Fruit fly (Drosophila melanogaster) whole organism, embryonic: ENCODE results near the gene CG11147.
A peak's percentile ranks its signal among the peaks of the same experiment; 100 is the strongest.

Experiments
- C15 ChIP-seq: fragments of 200-800 bp; sonication (Bioruptor generic); IDR thresholded peaks from 3 replicates; pipeline ENCODE4 v1.3.6; 2022; ENCODE audit warnings: missing biosample characterization, missing genetic modification characterization
- CG11093 ChIP-seq: fragments of 200-800 bp; sonication (Bioruptor generic); IDR thresholded peaks from 3 replicates; pipeline ENCODE4 v1.3.6; 2022; ENCODE audit warnings: missing biosample characterization, missing genetic modification characterization
- CG11560 ChIP-seq: fragments of 200-800 bp; sonication (Bioruptor generic); IDR thresholded peaks from 3 replicates; pipeline ENCODE4 v1.3.6; 2022; ENCODE audit warnings: missing biosample characterization, missing genetic modification characterization
- CG12155 ChIP-seq: fragments of 200-800 bp; sonication (Bioruptor generic); optimal IDR thresholded peaks from 3 replicates; lab custom pipeline; 2016; ENCODE audit warnings: missing biosample characterization, missing genetic modification characterization
- CG12219 ChIP-seq: fragments of 200-800 bp; sonication (Bioruptor generic); optimal IDR thresholded peaks from 3 replicates; lab custom pipeline; 2018; ENCODE audit warnings: missing biosample characterization, mild to moderate bottlenecking, missing genetic modification characterization
- CG1647 ChIP-seq: fragments of 200-800 bp; sonication (Bioruptor generic); optimal IDR thresholded peaks from 3 replicates; lab custom pipeline; 2016; ENCODE audit warnings: missing biosample characterization, missing genetic modification characterization
- CG16863 ChIP-seq: fragments of 200-800 bp; sonication (Bioruptor generic); optimal IDR thresholded peaks from 3 replicates; lab custom pipeline; 2016; ENCODE audit warnings: missing biosample characterization, missing genetic modification characterization
- CG2116 ChIP-seq: fragments of 200-800 bp; sonication (Bioruptor generic); optimal IDR thresholded peaks from 3 replicates; lab custom pipeline; 2018; ENCODE audit warnings: missing biosample characterization, mild to moderate bottlenecking, missing genetic modification characterization
- CG2199 ChIP-seq: fragments of 200-800 bp; sonication (Bioruptor generic); IDR thresholded peaks from 3 replicates; pipeline ENCODE4 v1.3.6; 2022; ENCODE audit warnings: missing biosample characterization, missing genetic modification characterization
- CG3407 ChIP-seq: fragments of 200-800 bp; sonication (Bioruptor generic); optimal IDR thresholded peaks from 2 replicates; lab custom pipeline; 2018; ENCODE audit warnings: missing biosample characterization, mild to moderate bottlenecking, missing genetic modification characterization
- CG3726 ChIP-seq: fragments of 200-800 bp; sonication (Bioruptor generic); IDR thresholded peaks from 3 replicates; pipeline ENCODE4, ENCODE4 v1.3.6; 2022; ENCODE audit warnings: missing biosample characterization, missing genetic modification characterization
- CG42726 ChIP-seq: fragments of 200-800 bp; sonication (Bioruptor generic); IDR thresholded peaks from 2 replicates; pipeline ENCODE4 v1.3.6; 2022; ENCODE audit warnings: missing biosample characterization, missing genetic modification characterization; ENCODE audit not compliant: partially characterized antibody
- CG4424 ChIP-seq: fragments of 200-800 bp; sonication (Bioruptor generic); optimal IDR thresholded peaks from 3 replicates; lab custom pipeline; 2016; ENCODE audit warnings: missing biosample characterization, missing genetic modification characterization
- CG4730 ChIP-seq: fragments of 200-800 bp; sonication (Bioruptor generic); IDR thresholded peaks from 2 replicates; pipeline ENCODE4 v1.3.6; 2022; ENCODE audit warnings: missing biosample characterization, missing genetic modification characterization
- CG7839 ChIP-seq: fragments of 200-800 bp; sonication (Bioruptor generic); optimal IDR thresholded peaks from 3 replicates; lab custom pipeline; 2018; ENCODE audit warnings: missing biosample characterization, mild to moderate bottlenecking, missing genetic modification characterization, moderate library complexity
- Dad ChIP-seq: fragments of 200-800 bp; sonication (Bioruptor generic); optimal IDR thresholded peaks from 3 replicates; lab custom pipeline; 2016; ENCODE audit warnings: missing biosample characterization, missing genetic modification characterization
- Deaf1 ChIP-seq: fragments of 200-800 bp; optimal IDR thresholded peaks from 3 replicates; lab custom pipeline; 2019; ENCODE audit warnings: missing biosample characterization, mild to moderate bottlenecking, missing genetic modification characterization, moderate library complexity
- Dll ChIP-seq: fragments of 200-800 bp; sonication (Bioruptor generic); IDR thresholded peaks from 4 replicates; pipeline ENCODE4 v1.3.6; 2022; ENCODE audit warnings: missing biosample characterization, missing genetic modification characterization; ENCODE audit not compliant: partially characterized antibody
- Doc3 ChIP-seq: fragments of 200-800 bp; sonication (Bioruptor generic); IDR thresholded peaks from 3 replicates; pipeline ENCODE4 v1.3.6; 2022; ENCODE audit warnings: missing biosample characterization, missing genetic modification characterization; ENCODE audit not compliant: partially characterized antibody
- Drgx ChIP-seq: fragments of 200-800 bp; sonication (Bioruptor generic); IDR thresholded peaks from 2 replicates; pipeline ENCODE4 v1.3.6; 2022; ENCODE audit warnings: missing biosample characterization, missing genetic modification characterization
- E2f1 ChIP-seq: fragments of 200-800 bp; sonication (Bioruptor generic); IDR thresholded peaks from 2 replicates; pipeline ENCODE4 v1.3.6; 2022; ENCODE audit warnings: missing biosample characterization, missing genetic modification characterization
- E2f2 ChIP-seq: fragments of 200-800 bp; sonication (Bioruptor generic); IDR thresholded peaks from 2 replicates; pipeline ENCODE4 v1.3.6; 2022; ENCODE audit warnings: missing biosample characterization, missing genetic modification characterization
- ERR ChIP-seq: fragments of 200-800 bp; sonication (Bioruptor generic); optimal IDR thresholded peaks from 2 replicates; lab custom pipeline; 2016; ENCODE audit warnings: missing biosample characterization, missing genetic modification characterization
- Ets65A ChIP-seq: fragments of 200-800 bp; sonication (Bioruptor generic); peaks from one replicate; lab custom pipeline; 2016; ENCODE audit warnings: missing biosample characterization, missing genetic modification characterization
- Jarid2 ChIP-seq: fragments of 200-800 bp; sonication (Bioruptor generic); optimal IDR thresholded peaks from 3 replicates; lab custom pipeline; 2017; ENCODE audit warnings: mild to moderate bottlenecking, missing biosample characterization, missing genetic modification reagents, missing genetic modification characterization
- Lpt ChIP-seq: fragments of >200 bp; optimal IDR thresholded peaks from 2 replicates; lab custom pipeline; 2018; ENCODE audit warnings: missing biosample characterization, missing genetic modification characterization
- Rfx ChIP-seq: fragments of 200-800 bp; sonication (Bioruptor generic); IDR thresholded peaks from 2 replicates; pipeline ENCODE4 v1.3.6; 2022; ENCODE audit warnings: missing biosample characterization, missing genetic modification characterization
- Six4 ChIP-seq: fragments of 200-800 bp; sonication (Bioruptor generic); optimal IDR thresholded peaks from 2 replicates; lab custom pipeline; 2016; ENCODE audit warnings: missing biosample characterization, missing genetic modification characterization
- Sox100B ChIP-seq: fragments of 200-800 bp; sonication (Bioruptor generic); optimal IDR thresholded peaks from 3 replicates; lab custom pipeline; 2018; ENCODE audit warnings: missing biosample characterization, mild to moderate bottlenecking, missing genetic modification characterization
- Sox102F ChIP-seq: fragments of 200-800 bp; sonication (Bioruptor generic); optimal IDR thresholded peaks from 2 replicates; lab custom pipeline; 2018; ENCODE audit warnings: missing biosample characterization, mild to moderate bottlenecking, missing genetic modification characterization, moderate library complexity
- Spps ChIP-seq: fragments of 200-800 bp; sonication (Bioruptor generic); optimal IDR thresholded peaks from 2 replicates; lab custom pipeline; 2018; ENCODE audit warnings: missing biosample characterization, mild to moderate bottlenecking, missing genetic modification characterization
- Tbp ChIP-seq: fragments of >200 bp; optimal IDR thresholded peaks from 2 replicates; lab custom pipeline; 2018; ENCODE audit warnings: missing biosample characterization, missing genetic modification characterization
- Xrp1 ChIP-seq: fragments of 200-800 bp; sonication (Bioruptor generic); IDR thresholded peaks from 2 replicates; pipeline ENCODE4 v1.3.6; 2022; ENCODE audit warnings: missing biosample characterization, missing genetic modification characterization
- ab ChIP-seq: fragments of 200-800 bp; sonication (Bioruptor generic); optimal IDR thresholded peaks from 2 replicates; lab custom pipeline; 2016; ENCODE audit warnings: missing biosample characterization, missing genetic modification characterization
- az2 ChIP-seq: fragments of 200-800 bp; sonication (Bioruptor generic); optimal IDR thresholded peaks from 3 replicates; lab custom pipeline; 2016; ENCODE audit warnings: missing biosample characterization, missing genetic modification characterization
- bab2 ChIP-seq: fragments of 200-800 bp; sonication (Bioruptor generic); optimal IDR thresholded peaks from 2 replicates; lab custom pipeline; 2016; ENCODE audit warnings: missing biosample characterization, missing genetic modification characterization
- cg ChIP-seq: fragments of 200-800 bp; sonication (Bioruptor generic); optimal IDR thresholded peaks from 3 replicates; lab custom pipeline; 2019; ENCODE audit warnings: missing biosample characterization, mild to moderate bottlenecking, missing genetic modification characterization, moderate library complexity
- dan ChIP-seq: fragments of 200-800 bp; sonication (Bioruptor generic); IDR thresholded peaks from 2 replicates; pipeline ENCODE4 v1.3.6; 2022; ENCODE audit warnings: missing biosample characterization, missing genetic modification characterization
- en ChIP-seq: fragments of 200-800 bp; sonication (Bioruptor generic); optimal IDR thresholded peaks from 2 replicates; lab custom pipeline; 2016; ENCODE audit warnings: missing biosample characterization, missing genetic modification characterization
- gcm ChIP-seq: fragments of 200-800 bp; sonication (Bioruptor generic); optimal IDR thresholded peaks from 2 replicates; lab custom pipeline; 2019; ENCODE audit warnings: missing biosample characterization, mild to moderate bottlenecking, missing genetic modification characterization, moderate library complexity
- gcm2 ChIP-seq: fragments of 200-800 bp; sonication (Bioruptor generic); optimal IDR thresholded peaks from 2 replicates; lab custom pipeline; 2016; ENCODE audit warnings: missing biosample characterization, missing genetic modification characterization
- ham ChIP-seq: fragments of 200-800 bp; sonication (Bioruptor generic); IDR thresholded peaks from 2 replicates; pipeline ENCODE4 v1.3.6; 2022; ENCODE audit warnings: missing biosample characterization, missing genetic modification characterization
- ind ChIP-seq: fragments of 200-800 bp; sonication (Bioruptor generic); optimal IDR thresholded peaks from 3 replicates; lab custom pipeline; 2016; ENCODE audit warnings: missing biosample characterization, missing genetic modification characterization
- nerfin-2 ChIP-seq: fragments of 200-800 bp; sonication (Bioruptor generic); IDR thresholded peaks from 2 replicates; pipeline ENCODE4 v1.3.6; 2022; ENCODE audit warnings: missing biosample characterization, missing genetic modification characterization; ENCODE audit not compliant: partially characterized antibody
- odd ChIP-seq: fragments of 200-800 bp; sonication (Bioruptor generic); optimal IDR thresholded peaks from 2 replicates; lab custom pipeline; 2017; ENCODE audit warnings: missing biosample characterization, mild to moderate bottlenecking, missing genetic modification characterization
- onecut ChIP-seq: fragments of 200-800 bp; sonication (Bioruptor generic); IDR thresholded peaks from 2 replicates; pipeline ENCODE4 v1.3.6; 2022; ENCODE audit warnings: missing biosample characterization, missing genetic modification characterization
- psq ChIP-seq: fragments of 200-800 bp; sonication (Bioruptor generic); optimal IDR thresholded peaks from 2 replicates; lab custom pipeline; 2017; ENCODE audit warnings: missing biosample characterization, missing genetic modification characterization
- pum ChIP-seq: fragments of 200-800 bp; sonication (Bioruptor generic); optimal IDR thresholded peaks from 2 replicates; lab custom pipeline; 2016; ENCODE audit warnings: missing biosample characterization, missing genetic modification characterization
- sisA ChIP-seq: fragments of 200-800 bp; sonication (Bioruptor generic); IDR thresholded peaks from 2 replicates; pipeline ENCODE4 v1.3.6; 2022; ENCODE audit warnings: missing biosample characterization, missing genetic modification characterization
- sqz ChIP-seq: fragments of 200-800 bp; sonication (Bioruptor generic); optimal IDR thresholded peaks from 3 replicates; lab custom pipeline; 2018; ENCODE audit warnings: missing biosample characterization, mild to moderate bottlenecking, missing genetic modification characterization
- vvl ChIP-seq: fragments of 200-800 bp; sonication (Bioruptor generic); IDR thresholded peaks from 2 replicates; pipeline ENCODE4 v1.3.6; 2022; ENCODE audit warnings: missing biosample characterization, missing genetic modification characterization
- zf30C ChIP-seq: fragments of 200-800 bp; sonication (Bioruptor generic); optimal IDR thresholded peaks from 3 replicates; lab custom pipeline; 2018; ENCODE audit warnings: missing biosample characterization, mild to moderate bottlenecking, missing genetic modification characterization

CG11147 gene

DNA sequence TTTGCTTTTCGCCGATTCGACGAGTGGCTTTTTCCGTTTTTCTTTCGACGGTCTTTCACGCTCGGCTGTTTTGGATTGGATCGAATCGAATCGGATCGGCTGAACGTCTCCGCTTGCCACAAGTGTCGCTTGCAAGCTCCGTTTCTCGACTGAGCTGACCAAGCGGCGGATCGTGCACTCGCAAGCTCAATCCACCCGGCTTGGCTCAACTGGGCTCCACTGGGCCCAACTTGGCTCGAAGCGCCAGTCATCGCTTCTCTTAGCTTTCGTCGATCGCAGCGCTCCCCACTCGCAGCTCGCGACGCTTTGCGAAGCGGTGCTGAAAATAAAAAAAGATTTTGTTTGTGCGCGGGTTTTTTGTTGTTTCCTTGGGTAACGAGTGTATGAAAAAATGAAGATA lies 304 bp downstream of the CG11147 start (continued):
- TF ChIP-seq CG7839, result no peak
- TF ChIP-seq vvl (GFP tag; lab: Robert Waterston, UW), result 0 out of 2 replicates have a peak, but pooled peaks have one; percentile 28
- TF ChIP-seq Jarid2 (GFP tag; lab: Kevin White, UChicago), result peak; percentile 9
- peak; percentile 49; the same call in 1 of the 2 replicates for TF ChIP-seq Drgx (GFP tag; lab: Robert Waterston, UW)
- no peak for TF ChIP-seq CG1647

DNA sequence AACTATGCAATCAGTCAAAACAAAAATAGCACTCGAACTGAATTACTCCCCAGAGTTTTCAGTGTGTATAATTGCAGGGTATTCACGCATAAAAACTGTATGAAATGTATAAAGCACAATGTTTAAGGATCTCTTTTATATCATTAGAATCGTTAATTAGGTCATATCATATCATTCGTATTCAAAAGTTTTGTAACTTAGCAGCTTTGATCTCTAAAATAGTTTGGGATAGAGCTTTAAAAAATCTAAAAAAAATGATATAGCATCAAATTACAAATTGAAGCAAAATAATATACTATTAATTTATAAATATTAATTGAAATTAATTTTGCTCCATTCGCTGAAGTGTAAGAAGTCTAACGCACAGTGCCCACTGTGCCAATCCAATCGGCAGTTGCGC lies 10.6 kb downstream of the CG11147 start:
- TF ChIP-seq E2f2 (GFP tag; lab: Robert Waterston, UW) (no peak), C15 (GFP tag; lab: Robert Waterston, UW) (no peak), zf30C (GFP tag; lab: Kevin White, UChicago) (no peak), Sox100B (GFP tag; lab: Kevin White, UChicago) (peak; percentile 34), nerfin-2 (GFP tag; lab: Robert Waterston, UW) (no peak), Tbp (GFP tag; lab: Kevin White, UChicago) (no peak), cg (GFP tag; lab: Kevin White, UChicago) (no peak), ind (GFP tag; lab: Kevin White, UChicago) (peak; percentile 16), Sox102F (GFP tag; lab: Kevin White, UChicago) (peak; percentile 19), onecut (GFP tag; lab: Robert Waterston, UW) (no peak), gcm (GFP tag; lab: Kevin White, UChicago) (no peak), CG4730 (GFP tag; lab: Robert Waterston, UW) (no peak), psq (GFP tag; lab: Kevin White, UChicago) (no peak), E2f1 (GFP tag; lab: Robert Waterston, UW) (no peak), CG11093 (GFP tag; lab: Robert Waterston, UW) (no peak), CG12219 (GFP tag; lab: Kevin White, UChicago) (no peak), CG3726 (GFP tag; lab: Robert Waterston, UW) (no peak), odd (GFP tag; lab: Kevin White, UChicago) (no peak), CG4424 (GFP tag; lab: Kevin White, UChicago) (peak; percentile 16), ham (GFP tag; lab: Robert Waterston, UW) (no peak), sisA (GFP tag; lab: Robert Waterston, UW) (no peak), CG3407 (GFP tag; lab: Kevin White, UChicago) (no peak), Dll (GFP tag; lab: Robert Waterston, UW) (no peak), Spps (no peak), bab2 (GFP tag; lab: Kevin White, UChicago) (no peak), CG11560 (tag; lab: Robert Waterston, UW) (no peak), ab (no peak), Lpt (GFP tag; lab: Kevin White, UChicago) (no peak), Doc3 (no peak), CG16863 (GFP tag; lab: Kevin White, UChicago) (no peak), pum (GFP tag; lab: Kevin White, UChicago) (no peak), en (GFP tag; lab: Kevin White, UChicago) (no peak), CG2116 (GFP tag; lab: Kevin White, UChicago) (no peak), sqz (GFP tag; lab: Kevin White, UChicago) (no peak), CG42726 (no peak), az2 (GFP tag; lab: Kevin White, UChicago) (no peak), CG12155 (GFP tag; lab: Kevin White, UChicago) (no peak), Ets65A (GFP tag; lab: Kevin White, UChicago) (peak; percentile 6), CG2199 (GFP tag; lab: Robert Waterston, UW) (no peak), gcm2 (GFP tag; lab: Kevin White, UChicago) (no peak), dan (no peak), ERR (no peak), Rfx (GFP tag; lab: Robert Waterston, UW) (no peak), Six4 (GFP tag; lab: Kevin White, UChicago) (no peak), Xrp1 (GFP tag; lab: Robert Waterston, UW) (peak; percentile 8; the same call in 1 of the 2 replicates), Dad (no peak), Deaf1 (tag; lab: Kevin White, UChicago) (no peak)
